Worm (Caenorhabditis elegans): ENCODE results near the gene ccr-4.

The ccr-4 gene

ce11 chrIV:12404137-12404536 lies 42.8 kb downstream of the ccr-4 start, which contains the start of gene gex-3 (continued):
- TF ChIP-seq unc-62 (GFP tag; optimal IDR thresholded peaks at IDR 0.05) (no peak), fos-1 (tag; optimal IDR thresholded peaks at IDR 0.05) (no peak), pqm-1 (tag; optimal IDR thresholded peaks at IDR 0.05) (peak; percentile 63), nhr-76 (tag; optimal IDR thresholded peaks at IDR 0.05) (no peak), nhr-77 (tag; optimal IDR thresholded peaks at IDR 0.05) (no peak), egl-27 (tag; optimal IDR thresholded peaks at IDR 0.05) (no peak), nfya-1 (tag; optimal IDR thresholded peaks at IDR 0.05; ENCODE audit: insufficient read depth) (peak; percentile 92), fkh-2 (tag; optimal IDR thresholded peaks at IDR 0.05) (no peak), skn-1 (tag; optimal IDR thresholded peaks at IDR 0.05) (peak; percentile 37), ceh-16 (tag; optimal IDR thresholded peaks at IDR 0.05) (no peak), daf-12 (tag; optimal IDR thresholded peaks at IDR 0.05) (no peak), hmg-11 (tag; optimal IDR thresholded peaks at IDR 0.05) (peak; percentile 57), mdl-1 (tag; optimal IDR thresholded peaks at IDR 0.05) (no peak), zag-1 (tag; optimal IDR thresholded peaks at IDR 0.05) (no peak), ZK546.5 (tag; optimal IDR thresholded peaks at IDR 0.05) (no peak), mml-1 (tag; optimal IDR thresholded peaks at IDR 0.05) (no peak)

- TF ChIP-seq ceh-16 (tag; optimal IDR thresholded peaks at IDR 0.05) (no peak), ceh-82 (tag; optimal IDR thresholded peaks at IDR 0.05) (no peak)
Measured at ce11 chrIV:12408625-12409024, 47.3 kb downstream of the ccr-4 start, which contains the start of gene dsb-1. TSS of gene dsb-1 (plus strand) at chrIV:12408925.

- TF ChIP-seq aly-2 (tag; optimal IDR thresholded peaks at IDR 0.05) (no peak), nhr-28 (tag; optimal IDR thresholded peaks at IDR 0.05) (no peak), sea-2 (GFP tag; optimal IDR thresholded peaks at IDR 0.05) (no peak), ztf-4 (tag; optimal IDR thresholded peaks at IDR 0.05) (no peak), nhr-12 (tag; optimal IDR thresholded peaks at IDR 0.05) (no peak), nfya-1 (tag; optimal IDR thresholded peaks at IDR 0.05; ENCODE audit: insufficient read depth) (no peak), elt-1 (tag; optimal IDR thresholded peaks at IDR 0.05) (no peak), nhr-25 (tag; optimal IDR thresholded peaks at IDR 0.05) (no peak), ceh-9 (tag; optimal IDR thresholded peaks at IDR 0.05) (no peak), nhr-76 (tag; optimal IDR thresholded peaks at IDR 0.05) (no peak), pqm-1 (tag; optimal IDR thresholded peaks at IDR 0.05) (no peak), R02D3.7 (tag; optimal IDR thresholded peaks at IDR 0.05) (no peak), nhr-11 (tag; optimal IDR thresholded peaks at IDR 0.05) (no peak), elt-2 (tag; optimal IDR thresholded peaks at IDR 0.05) (no peak), ZK546.5 (tag; optimal IDR thresholded peaks at IDR 0.05) (no peak), ztf-11 (tag; optimal IDR thresholded peaks at IDR 0.05) (no peak), nhr-67 (tag; optimal IDR thresholded peaks at IDR 0.05) (no peak), mdl-1 (tag; optimal IDR thresholded peaks at IDR 0.05) (no peak), egl-5 (tag; optimal IDR thresholded peaks at IDR 0.05) (no peak)
Measured at ce11 chrIV:12410167-12410566, 48.8 kb downstream of the ccr-4 start, which contains the start of gene acl-13. TSS of gene acl-13 (plus strand) at chrIV:12410467.

- TF ChIP-seq egl-5 (tag; optimal IDR thresholded peaks at IDR 0.05), result no peak
- TF ChIP-seq fkh-10 (GFP tag; optimal IDR thresholded peaks at IDR 0.05), result peak; percentile 71
Measured at ce11 chrIV:12414601-12415000, 53.3 kb downstream of the ccr-4 start.

ce11 chrIV:12416629-12417404 lies 55.5 kb downstream of the ccr-4 start:
- TF ChIP-seq daf-12 (tag; optimal IDR thresholded peaks at IDR 0.05), result no peak
- TF ChIP-seq ceh-9 (tag; optimal IDR thresholded peaks at IDR 0.05), result no peak
- TF ChIP-seq skn-1 (tag; optimal IDR thresholded peaks at IDR 0.05), result no peak
- no peak for TF ChIP-seq ztf-4 (tag; optimal IDR thresholded peaks at IDR 0.05)
- no peak for TF ChIP-seq jun-1 (tag; optimal IDR thresholded peaks at IDR 0.05)
- TF ChIP-seq hmg-11 (tag; optimal IDR thresholded peaks at IDR 0.05), result peak; percentile 35
- TF ChIP-seq ama-1 (optimal IDR thresholded peaks at IDR 0.05), result no peak
- no peak for TF ChIP-seq lin-15B (tag; optimal IDR thresholded peaks at IDR 0.05)
- no peak for TF ChIP-seq fos-1 (tag; optimal IDR thresholded peaks at IDR 0.05)
- peak; percentile 26 for TF ChIP-seq elt-2 (tag; optimal IDR thresholded peaks at IDR 0.05)
- TF ChIP-seq nhr-43 (tag; optimal IDR thresholded peaks at IDR 0.05; ENCODE audit: poor library complexity, severe bottlenecking), result no peak
- no peak for TF ChIP-seq nhr-77 (tag; optimal IDR thresholded peaks at IDR 0.05)
- no peak for TF ChIP-seq nhr-28 (tag; optimal IDR thresholded peaks at IDR 0.05)
- TF ChIP-seq fkh-2 (tag; optimal IDR thresholded peaks at IDR 0.05), result no peak
- TF ChIP-seq elt-3 (tag; optimal IDR thresholded peaks at IDR 0.05), result no peak
- TF ChIP-seq tbx-2 (tag; optimal IDR thresholded peaks at IDR 0.05), result no peak
